Fruit fly (Drosophila melanogaster) whole organism, prepupa: ENCODE measurements around the gene ida.

Experiments
- CG10631 ChIP-seq: fragments of 200-800 bp; sonication (Bioruptor generic); optimal IDR thresholded peaks from 2 replicates; lab custom pipeline; 2016; ENCODE audit warnings: missing biosample characterization, missing genetic modification characterization
- CG10669 ChIP-seq: fragments of 200-800 bp; sonication (Bioruptor generic); optimal IDR thresholded peaks from 3 replicates; lab custom pipeline; 2018; ENCODE audit warnings: missing biosample characterization, mild to moderate bottlenecking, missing genetic modification characterization, moderate library complexity
- CG11294 ChIP-seq: fragments of 200-800 bp; sonication (Bioruptor generic); IDR thresholded peaks from 2 replicates; pipeline ENCODE4 v1.3.6; 2022; ENCODE audit warnings: missing biosample characterization, missing genetic modification characterization
- CG11762 ChIP-seq: fragments of 200-800 bp; sonication (Bioruptor generic); optimal IDR thresholded peaks from 3 replicates; lab custom pipeline; 2016; ENCODE audit warnings: missing biosample characterization, missing genetic modification characterization; ENCODE audit not compliant: insufficient read depth
- CG11902 ChIP-seq: fragments of 200-800 bp; sonication (Bioruptor generic); optimal IDR thresholded peaks from 3 replicates; lab custom pipeline; 2016; ENCODE audit warnings: missing biosample characterization, missing genetic modification characterization
- CG15336 ChIP-seq: fragments of 200-800 bp; sonication (Bioruptor generic); IDR thresholded peaks from 2 replicates; pipeline ENCODE4 v1.3.6; 2022; ENCODE audit warnings: missing biosample characterization, missing genetic modification characterization
- CG16779 ChIP-seq: fragments of 200-800 bp; sonication (Bioruptor generic); optimal IDR thresholded peaks from 3 replicates; lab custom pipeline; 2017; ENCODE audit warnings: missing biosample characterization, mild to moderate bottlenecking, missing genetic modification characterization
- CG3032 ChIP-seq: fragments of 200-800 bp; optimal IDR thresholded peaks from 2 replicates; lab custom pipeline; 2019; ENCODE audit warnings: missing biosample characterization, mild to moderate bottlenecking, missing genetic modification characterization, moderate library complexity
- CG31627 ChIP-seq: fragments of 200-800 bp; sonication (Bioruptor generic); optimal IDR thresholded peaks from 3 replicates; lab custom pipeline; 2016; ENCODE audit warnings: missing biosample characterization, missing genetic modification characterization
- CG34406 ChIP-seq: fragments of 200-800 bp; sonication (Bioruptor generic); optimal IDR thresholded peaks from 3 replicates; lab custom pipeline; 2016; ENCODE audit warnings: missing biosample characterization, missing genetic modification characterization
- CG3919 ChIP-seq: fragments of 200-800 bp; sonication (Bioruptor generic); optimal IDR thresholded peaks from 3 replicates; lab custom pipeline; 2016; ENCODE audit warnings: missing biosample characterization, missing genetic modification characterization
- CG6276 ChIP-seq: fragments of 200-800 bp; sonication (Bioruptor generic); optimal IDR thresholded peaks from 2 replicates; lab custom pipeline; 2017; ENCODE audit warnings: missing biosample characterization, mild to moderate bottlenecking, missing genetic modification characterization
- CG6792 ChIP-seq: fragments of 200-800 bp; sonication (Bioruptor generic); optimal IDR thresholded peaks from 3 replicates; lab custom pipeline; 2016; ENCODE audit warnings: missing biosample characterization, missing genetic modification characterization
- CG6808 ChIP-seq: fragments of 200-800 bp; sonication (Bioruptor generic); optimal IDR thresholded peaks from 3 replicates; lab custom pipeline; 2017; ENCODE audit warnings: missing biosample characterization, missing genetic modification characterization, mild to moderate bottlenecking, moderate library complexity, missing genetic modification reagents
- CG6854 ChIP-seq: fragments of 200-800 bp; sonication (Bioruptor generic); optimal IDR thresholded peaks from 2 replicates; lab custom pipeline; 2017; ENCODE audit warnings: missing biosample characterization, mild to moderate bottlenecking, missing genetic modification characterization
- CG8119 ChIP-seq: fragments of 200-800 bp; sonication (Bioruptor generic); IDR thresholded peaks from 3 replicates; pipeline ENCODE4 v1.3.6; 2022; ENCODE audit warnings: missing biosample characterization, missing genetic modification characterization
- CG8319 ChIP-seq: fragments of 200-800 bp; sonication (Bioruptor generic); optimal IDR thresholded peaks from 3 replicates; lab custom pipeline; 2016; ENCODE audit warnings: missing biosample characterization, missing genetic modification characterization
- CG8632 ChIP-seq: fragments of 200-800 bp; sonication (Bioruptor generic); optimal IDR thresholded peaks from 3 replicates; lab custom pipeline; 2016; ENCODE audit warnings: missing biosample characterization, missing genetic modification characterization
- CG9139 ChIP-seq: fragments of 200-800 bp; sonication (Bioruptor generic); optimal IDR thresholded peaks from 3 replicates; lab custom pipeline; 2017; ENCODE audit warnings: missing biosample characterization, mild to moderate bottlenecking, missing genetic modification characterization
- Eip75B ChIP-seq: fragments of 200-800 bp; sonication (Bioruptor generic); optimal IDR thresholded peaks from 3 replicates; lab custom pipeline; 2016; ENCODE audit warnings: missing biosample characterization, missing genetic modification characterization
- Eip78C ChIP-seq: fragments of 200-800 bp; sonication (Bioruptor generic); peaks from one replicate; lab custom pipeline; 2016; ENCODE audit warnings: missing biosample characterization, missing genetic modification characterization
- Eip93F ChIP-seq: fragments of 200-800 bp; sonication (Bioruptor generic); optimal IDR thresholded peaks from 2 replicates; lab custom pipeline; 2016; ENCODE audit warnings: missing biosample characterization, mild to moderate bottlenecking, missing genetic modification characterization
- Ets21C ChIP-seq: fragments of 200-800 bp; sonication (Bioruptor generic); optimal IDR thresholded peaks from 3 replicates; lab custom pipeline; 2016; ENCODE audit warnings: missing biosample characterization, missing genetic modification characterization
- Hr38 ChIP-seq: sonication (Bioruptor generic); optimal IDR thresholded peaks from 2 replicates; lab custom pipeline; 2016; ENCODE audit warnings: missing biosample characterization, missing genetic modification characterization
- Hr39 ChIP-seq: fragments of 200-800 bp; sonication (Bioruptor generic); optimal IDR thresholded peaks from 2 replicates; lab custom pipeline; 2016; ENCODE audit warnings: missing biosample characterization, missing genetic modification characterization
- Hr4 ChIP-seq: fragments of 200-800 bp; sonication (Bioruptor generic); optimal IDR thresholded peaks from 3 replicates; lab custom pipeline; 2016; ENCODE audit warnings: missing biosample characterization, missing genetic modification characterization
- Met ChIP-seq: fragments of 200-800 bp; sonication (Bioruptor generic); optimal IDR thresholded peaks from 3 replicates; lab custom pipeline; 2016; ENCODE audit warnings: missing biosample characterization, missing genetic modification characterization
- OdsH ChIP-seq: fragments of 200-800 bp; sonication (Bioruptor generic); optimal IDR thresholded peaks from 3 replicates; lab custom pipeline; 2016; ENCODE audit warnings: missing biosample characterization, missing genetic modification characterization
- Smox ChIP-seq: fragments of 200-800 bp; sonication (Bioruptor generic); optimal IDR thresholded peaks from 3 replicates; lab custom pipeline; 2016; ENCODE audit warnings: missing biosample characterization, missing genetic modification characterization
- Sox102F ChIP-seq: fragments of 200-800 bp; sonication (Bioruptor generic); optimal IDR thresholded peaks from 2 replicates; lab custom pipeline; 2016; ENCODE audit warnings: missing biosample characterization, mild to moderate bottlenecking, missing genetic modification characterization
- Sox14 ChIP-seq: fragments of 200-800 bp; sonication (Bioruptor generic); optimal IDR thresholded peaks from 3 replicates; lab custom pipeline; 2016; ENCODE audit warnings: missing biosample characterization, missing genetic modification characterization
- Sox15 ChIP-seq: fragments of 200-800 bp; sonication (Bioruptor generic); optimal IDR thresholded peaks from 3 replicates; lab custom pipeline; 2016; ENCODE audit warnings: missing biosample characterization, missing genetic modification characterization
- achi ChIP-seq: fragments of 200-800 bp; sonication (Bioruptor generic); optimal IDR thresholded peaks from 3 replicates; lab custom pipeline; 2016; ENCODE audit warnings: missing biosample characterization, missing genetic modification characterization
- acj6 ChIP-seq: fragments of 200-800 bp; sonication (Bioruptor generic); optimal IDR thresholded peaks from 3 replicates; lab custom pipeline; 2016; ENCODE audit warnings: missing biosample characterization, missing genetic modification characterization
- cyc ChIP-seq: fragments of 200-800 bp; sonication (Bioruptor generic); optimal IDR thresholded peaks from 3 replicates; lab custom pipeline; 2016; ENCODE audit warnings: missing biosample characterization, missing genetic modification characterization
- dac ChIP-seq: fragments of 200-800 bp; sonication (Bioruptor generic); optimal IDR thresholded peaks from 2 replicates; lab custom pipeline; 2017; ENCODE audit warnings: missing biosample characterization, mild to moderate bottlenecking, missing genetic modification characterization
- dsx ChIP-seq: fragments of 200-800 bp; optimal IDR thresholded peaks from 3 replicates; lab custom pipeline; 2019; ENCODE audit warnings: missing biosample characterization, mild to moderate bottlenecking, missing genetic modification characterization, moderate library complexity; ENCODE audit not compliant: poor library complexity, severe bottlenecking
- eg ChIP-seq: fragments of 200-800 bp; sonication (Bioruptor generic); IDR thresholded peaks from 3 replicates; pipeline ENCODE4 v1.3.6; 2022; ENCODE audit warnings: missing biosample characterization, missing genetic modification characterization
- esn ChIP-seq: fragments of 200-800 bp; sonication (Bioruptor generic); optimal IDR thresholded peaks from 2 replicates; lab custom pipeline; 2016; ENCODE audit warnings: missing biosample characterization, mild to moderate bottlenecking, missing genetic modification characterization, moderate library complexity
- fd85E ChIP-seq: fragments of 200-800 bp; sonication (Bioruptor generic); optimal IDR thresholded peaks from 3 replicates; lab custom pipeline; 2016; ENCODE audit warnings: missing biosample characterization, missing genetic modification characterization
- fkh ChIP-seq: fragments of 200-800 bp; sonication (Bioruptor generic); optimal IDR thresholded peaks from 3 replicates; lab custom pipeline; 2017; ENCODE audit warnings: missing biosample characterization, mild to moderate bottlenecking, missing genetic modification characterization, moderate library complexity
- lz ChIP-seq: fragments of 200-800 bp; sonication (Bioruptor generic); optimal IDR thresholded peaks from 3 replicates; lab custom pipeline; 2016; ENCODE audit warnings: missing biosample characterization, missing genetic modification characterization
- net ChIP-seq: fragments of 200-800 bp; sonication (Bioruptor generic); optimal IDR thresholded peaks from 3 replicates; lab custom pipeline; 2016; ENCODE audit warnings: missing biosample characterization, missing genetic modification characterization
- pdm3 ChIP-seq: fragments of 200-800 bp; sonication (Bioruptor generic); optimal IDR thresholded peaks from 3 replicates; lab custom pipeline; 2016; ENCODE audit warnings: missing biosample characterization, missing genetic modification characterization
- salr ChIP-seq, 2 experiments: fragments of 200-800 bp; sonication (Bioruptor generic); optimal IDR thresholded peaks; 3 replicates each; lab custom pipeline; 2016 to 2018; ENCODE audit warnings: missing biosample characterization in 2 of 2, missing genetic modification characterization in 2 of 2, mild to moderate bottlenecking in 1 of 2
- ss ChIP-seq, 2 experiments: fragments of 200-800 bp; sonication (Bioruptor generic); optimal IDR thresholded peaks; 2 replicates in 1 of 2; 3 replicates in 1 of 2; lab custom pipeline; 2017 to 2018; ENCODE audit warnings: mild to moderate bottlenecking in 2 of 2, missing biosample characterization in 2 of 2, missing genetic modification characterization in 2 of 2, moderate library complexity in 1 of 2
- svp ChIP-seq: fragments of 200-800 bp; sonication (Bioruptor generic); peaks from one replicate; lab custom pipeline; 2016; ENCODE audit warnings: missing biosample characterization, missing genetic modification characterization
- topi ChIP-seq: fragments of 200-800 bp; sonication (Bioruptor generic); optimal IDR thresholded peaks from 3 replicates; lab custom pipeline; 2016; ENCODE audit warnings: missing biosample characterization, missing genetic modification characterization
- vri ChIP-seq: fragments of 200-800 bp; sonication (Bioruptor generic); optimal IDR thresholded peaks from 3 replicates; lab custom pipeline; 2016; ENCODE audit warnings: missing biosample characterization, mild to moderate bottlenecking, missing genetic modification characterization

ida gene

dm6 chr3L:3890860-3891259, 14.3 kb upstream of the ida start (continued):
- TF ChIP-seq CG34406 (peak; percentile 7), CG8319 (no peak), ss (GFP tag; optimal IDR thresholded peaks at IDR 0.05; lab: Kevin White, UChicago) (no peak), Sox15 (GFP tag; lab: Kevin White, UChicago) (no peak), salr (GFP tag; optimal IDR thresholded peaks at IDR 0.05; lab: Kevin White, UChicago) (peak in 1 of 2 experiments; percentile 20), CG15336 (GFP tag; lab: Robert Waterston, UW) (no peak; the same call in 1 of the 2 replicates), CG16779 (tag; lab: Kevin White, UChicago) (no peak), lz (no peak), CG6276 (GFP tag; lab: Kevin White, UChicago) (no peak), CG9139 (GFP tag; lab: Kevin White, UChicago) (no peak), vri (no peak), CG11294 (GFP tag; lab: Robert Waterston, UW) (no peak)

DNA sequence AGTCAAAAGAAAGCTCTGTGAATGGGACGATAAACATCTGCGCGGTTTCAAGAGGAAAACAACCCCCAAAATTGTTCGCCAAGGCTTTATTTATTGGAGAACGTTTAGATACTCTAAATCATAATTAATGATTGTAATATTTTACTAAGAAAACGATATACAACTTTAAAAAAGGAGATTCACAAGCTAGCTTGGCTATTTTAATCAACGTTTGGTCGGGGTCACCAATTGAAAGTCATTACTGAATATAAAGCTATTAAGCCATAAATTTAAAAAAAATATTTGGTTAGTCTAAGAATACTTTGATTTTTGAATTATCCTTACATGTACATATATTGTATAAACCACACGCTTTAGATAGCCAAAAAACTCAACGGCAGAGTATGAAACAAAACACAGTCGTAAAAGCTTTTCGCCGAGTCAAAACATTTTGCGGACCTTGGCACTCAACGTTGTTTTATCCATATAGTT, 13.0 kb upstream of the ida start, which contains the start of gene Fie:
TSS of gene Fie (plus strand) at position 421 of the 471 bp plus-strand sequence.
- TF ChIP-seq CG6854 (GFP tag; lab: Kevin White, UChicago) (no peak), CG6792 (GFP tag; lab: Kevin White, UChicago) (peak; percentile 27), CG11762 (GFP tag; lab: Kevin White, UChicago) (no peak), cyc (GFP tag; lab: Kevin White, UChicago) (peak; percentile 15), Eip93F (GFP tag; lab: Kevin White, UChicago) (no peak), Sox14 (GFP tag; lab: Kevin White, UChicago) (peak; percentile 46), CG16779 (tag; lab: Kevin White, UChicago) (no peak), CG3919 (GFP tag; lab: Kevin White, UChicago) (peak; percentile 48), achi (GFP tag; lab: Kevin White, UChicago) (peak; percentile 63), Hr39 (peak; percentile 46), Hr38 (GFP tag; lab: Kevin White, UChicago) (no peak), CG11902 (GFP tag; lab: Kevin White, UChicago) (no peak), Hr4 (GFP tag; lab: Kevin White, UChicago) (peak; percentile 70), ss (GFP tag; optimal IDR thresholded peaks at IDR 0.05; lab: Kevin White, UChicago) (peak in 1 of 2 experiments; percentile 53), OdsH (GFP tag; lab: Kevin White, UChicago) (peak; percentile 52), pdm3 (GFP tag; lab: Kevin White, UChicago) (peak; percentile 64), CG34406 (peak; percentile 44), CG8119 (GFP tag; lab: Robert Waterston, UW) (peak; percentile 62), CG6276 (GFP tag; lab: Kevin White, UChicago) (no peak), CG10669 (peak; percentile 33), fd85E (GFP tag; lab: Kevin White, UChicago) (no peak), Smox (GFP tag; lab: Kevin White, UChicago) (peak; percentile 62), Sox102F (peak; percentile 61), fkh (GFP tag; lab: Kevin White, UChicago) (no peak), topi (peak; percentile 28), lz (peak; percentile 30), Eip75B (GFP tag; lab: Kevin White, UChicago) (peak; percentile 39), CG3032 (tag; lab: Kevin White, UChicago) (peak; percentile 33), net (GFP tag; lab: Kevin White, UChicago) (peak; percentile 49), CG31627 (peak; percentile 44), eg (GFP tag; lab: Robert Waterston, UW) (no peak; the same call in 2 of the 3 replicates), Eip78C (peak; percentile 91), CG10631 (GFP tag; lab: Kevin White, UChicago) (peak; percentile 29), CG6808 (GFP tag; lab: Kevin White, UChicago) (no peak), CG8632 (GFP tag; lab: Kevin White, UChicago) (peak; percentile 28), Met (GFP tag; lab: Kevin White, UChicago) (peak; percentile 63), vri (peak; percentile 37), CG15336 (GFP tag; lab: Robert Waterston, UW) (no peak; the same call in none of the 2 replicates), svp (GFP tag; lab: Kevin White, UChicago) (peak; percentile 76), salr (GFP tag; optimal IDR thresholded peaks at IDR 0.05; lab: Kevin White, UChicago) (peak in 1 of 2 experiments; percentile 26), dsx (GFP tag; lab: Kevin White, UChicago) (peak; percentile 14), Ets21C (peak; percentile 25), esn (GFP tag; lab: Kevin White, UChicago) (peak; percentile 62), dac (GFP tag; lab: Kevin White, UChicago) (no peak), acj6 (GFP tag; lab: Kevin White, UChicago) (peak; percentile 45)
